Fruit fly (Drosophila melanogaster) S2 (cell line): Measurements from ENCODE around the gene Atg6.

Source experiments
- CG8478 ChIP-seq: fragments of >200 bp; optimal IDR thresholded peaks from 2 replicates; lab custom pipeline; 2018
- CTCF ChIP-seq, 2 experiments: fragments of >200 bp; optimal IDR thresholded peaks; 2 replicates each; lab custom pipeline; 2018

DNA sequence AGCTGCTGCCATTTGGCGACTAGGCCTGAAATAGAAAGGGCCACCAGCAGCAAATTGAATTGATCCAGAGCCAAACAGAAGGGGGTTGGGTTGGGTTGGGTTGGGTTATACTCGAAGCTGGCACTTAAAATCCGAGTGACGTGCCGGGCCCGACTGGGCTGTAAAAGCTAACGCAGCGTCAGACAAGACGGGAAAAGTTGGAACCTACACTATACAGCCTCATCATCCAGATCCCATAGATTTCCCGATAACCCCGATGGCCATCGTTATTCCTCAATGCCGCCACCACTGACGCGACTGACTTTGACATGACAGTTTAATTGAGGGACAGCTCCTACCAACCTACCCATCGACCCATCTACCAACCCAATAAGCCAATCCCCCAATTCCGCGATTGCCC lies 19.4 kb upstream of the Atg6 start:
- TF ChIP-seq CG8478 (lab: Kevin White, UChicago) (no peak), CTCF (optimal IDR thresholded peaks at IDR 0.05; lab: Kevin White, UChicago) (no peak)
